Fruit fly (Drosophila melanogaster) whole organism, embryonic: ENCODE data around the gene Osi18.

Source experiments
- Abd-B ChIP-seq: fragments of 200-800 bp; sonication (Bioruptor generic); optimal IDR thresholded peaks from 2 replicates; lab custom pipeline; 2018; ENCODE audit warnings: missing biosample characterization, mild to moderate bottlenecking, missing genetic modification characterization, moderate library complexity
- Adf1 ChIP-seq: fragments of 200-800 bp; sonication (Bioruptor generic); IDR thresholded peaks from 2 replicates; pipeline ENCODE4 v1.3.6; 2022; ENCODE audit warnings: missing biosample characterization, missing genetic modification characterization
- BEAF-32 ChIP-seq: fragments of 200-800 bp; sonication (Bioruptor generic); optimal IDR thresholded peaks from 3 replicates; lab custom pipeline; 2017; ENCODE audit warnings: missing biosample characterization, missing genetic modification characterization, mild to moderate bottlenecking, moderate library complexity, missing genetic modification reagents
- Bgb ChIP-seq: fragments of 200-800 bp; sonication (Bioruptor generic); IDR thresholded peaks from 2 replicates; pipeline ENCODE4 v1.3.6; 2022; ENCODE audit warnings: missing biosample characterization, missing genetic modification characterization; ENCODE audit not compliant: partially characterized antibody
- CG1529 ChIP-seq: fragments of 200-800 bp; sonication (Bioruptor generic); optimal IDR thresholded peaks from 3 replicates; lab custom pipeline; 2018; ENCODE audit warnings: missing biosample characterization, missing genetic modification characterization
- CG16813 ChIP-seq: fragments of 200-800 bp; sonication (Bioruptor generic); IDR thresholded peaks from 3 replicates; pipeline ENCODE4 v1.3.6; 2022; ENCODE audit warnings: missing biosample characterization, missing genetic modification characterization; ENCODE audit not compliant: partially characterized antibody
- CG1832 ChIP-seq: fragments of 200-800 bp; sonication (Bioruptor generic); optimal IDR thresholded peaks from 2 replicates; lab custom pipeline; 2017; ENCODE audit warnings: missing biosample characterization, mild to moderate bottlenecking, missing genetic modification characterization, inconsistent platforms
- CG2116 ChIP-seq: fragments of 200-800 bp; sonication (Bioruptor generic); optimal IDR thresholded peaks from 3 replicates; lab custom pipeline; 2018; ENCODE audit warnings: missing biosample characterization, mild to moderate bottlenecking, missing genetic modification characterization
- CG2199 ChIP-seq: fragments of 200-800 bp; sonication (Bioruptor generic); IDR thresholded peaks from 3 replicates; pipeline ENCODE4 v1.3.6; 2022; ENCODE audit warnings: missing biosample characterization, missing genetic modification characterization
- CG2712 ChIP-seq: fragments of 200-800 bp; optimal IDR thresholded peaks from 3 replicates; lab custom pipeline; 2019; ENCODE audit warnings: missing biosample characterization, mild to moderate bottlenecking, missing genetic modification characterization, moderate library complexity
- CG30020 ChIP-seq: fragments of 200-800 bp; optimal IDR thresholded peaks from 2 replicates; lab custom pipeline; 2019; ENCODE audit warnings: missing biosample characterization, mild to moderate bottlenecking, missing genetic modification characterization, moderate library complexity
- CG31441 ChIP-seq: fragments of 200-800 bp; sonication (Bioruptor generic); IDR thresholded peaks from 2 replicates; pipeline ENCODE4 v1.3.6; 2022; ENCODE audit warnings: missing biosample characterization, missing genetic modification characterization
- CG4282 ChIP-seq: fragments of 200-800 bp; sonication (Bioruptor generic); optimal IDR thresholded peaks from 2 replicates; lab custom pipeline; 2016; ENCODE audit warnings: missing biosample characterization, missing genetic modification characterization
- CG7357 ChIP-seq: fragments of 200-800 bp; sonication (Bioruptor generic); IDR thresholded peaks from 3 replicates; pipeline ENCODE4 v1.3.6; 2022; ENCODE audit warnings: missing biosample characterization, missing genetic modification characterization
- CG8290 ChIP-seq, 3 experiments: fragments of 200-800 bp; sonication (Bioruptor generic); optimal IDR thresholded peaks; 2 replicates each; lab custom pipeline; 2016 to 2019; ENCODE audit warnings: missing biosample characterization in 3 of 3, missing genetic modification characterization in 3 of 3, mild to moderate bottlenecking in 2 of 3, moderate library complexity in 1 of 3
- CG8359 ChIP-seq: fragments of 200-800 bp; sonication (Bioruptor generic); optimal IDR thresholded peaks from 2 replicates; lab custom pipeline; 2017; ENCODE audit warnings: missing biosample characterization, mild to moderate bottlenecking, missing genetic modification characterization, borderline replicate concordance
- CG8944 ChIP-seq: fragments of 200-800 bp; sonication (Bioruptor generic); optimal IDR thresholded peaks from 3 replicates; lab custom pipeline; 2016; ENCODE audit warnings: missing biosample characterization, missing genetic modification characterization
- CoRest ChIP-seq: fragments of 200-800 bp; sonication (Bioruptor generic); optimal IDR thresholded peaks from 3 replicates; lab custom pipeline; 2018; ENCODE audit warnings: missing biosample characterization, mild to moderate bottlenecking, missing genetic modification characterization, moderate library complexity
- Dll ChIP-seq: fragments of 200-800 bp; sonication (Bioruptor generic); IDR thresholded peaks from 4 replicates; pipeline ENCODE4 v1.3.6; 2022; ENCODE audit warnings: missing biosample characterization, missing genetic modification characterization; ENCODE audit not compliant: partially characterized antibody
- Dref ChIP-seq: fragments of 200-800 bp; sonication (Bioruptor generic); IDR thresholded peaks from 2 replicates; pipeline ENCODE4 v1.3.6; 2022; ENCODE audit warnings: missing biosample characterization, missing genetic modification characterization
- Ets65A ChIP-seq: fragments of 200-800 bp; sonication (Bioruptor generic); peaks from one replicate; lab custom pipeline; 2016; ENCODE audit warnings: missing biosample characterization, missing genetic modification characterization
- Ets97D ChIP-seq: fragments of 200-800 bp; sonication (Bioruptor generic); optimal IDR thresholded peaks from 3 replicates; lab custom pipeline; 2016; ENCODE audit warnings: missing biosample characterization, missing genetic modification characterization
- H15 ChIP-seq: fragments of 200-800 bp; sonication (Bioruptor generic); IDR thresholded peaks from 3 replicates; pipeline ENCODE4 v1.3.6; 2022; ENCODE audit warnings: missing biosample characterization, missing genetic modification characterization
- Lhr ChIP-seq: fragments of 200-800 bp; sonication (Bioruptor generic); optimal IDR thresholded peaks from 3 replicates; lab custom pipeline; 2017; ENCODE audit warnings: mild to moderate bottlenecking, missing biosample characterization, missing genetic modification reagents, missing genetic modification characterization
- Med ChIP-seq: fragments of 200-800 bp; sonication (Bioruptor generic); peaks from one replicate; lab custom pipeline; 2016; ENCODE audit warnings: missing biosample characterization, missing genetic modification characterization, mild to moderate bottlenecking, inconsistent platforms, moderate library complexity
- Scr ChIP-seq: fragments of 200-800 bp; sonication (Bioruptor generic); IDR thresholded peaks from 2 replicates; pipeline ENCODE4 v1.3.6; 2022; ENCODE audit warnings: missing biosample characterization, missing genetic modification characterization; ENCODE audit not compliant: partially characterized antibody
- Stat92E ChIP-seq, 3 experiments: fragments of >200 bp in 2 of 3; fragments of 200-800 bp in 1 of 3; sonication (Bioruptor generic) in 1 of 3; optimal IDR thresholded peaks; 2 replicates each; lab custom pipeline; 2017 to 2019; ENCODE audit warnings: missing biosample characterization in 3 of 3, missing genetic modification characterization in 3 of 3, mild to moderate bottlenecking in 1 of 3, moderate library complexity in 1 of 3
- bbx ChIP-seq: fragments of 200-800 bp; sonication (Bioruptor generic); IDR thresholded peaks from 2 replicates; pipeline ENCODE4 v1.3.6; 2022; ENCODE audit warnings: missing biosample characterization, missing genetic modification characterization; ENCODE audit not compliant: partially characterized antibody
- ci ChIP-seq: fragments of 200-800 bp; sonication (Bioruptor generic); IDR thresholded peaks from 3 replicates; pipeline ENCODE4 v1.3.6; 2022; ENCODE audit warnings: missing biosample characterization, missing genetic modification characterization
- crol ChIP-seq: fragments of 200-800 bp; sonication (Bioruptor generic); IDR thresholded peaks from 2 replicates; pipeline ENCODE4 v1.3.6; 2022; ENCODE audit warnings: missing biosample characterization, missing genetic modification characterization
- gcm2 ChIP-seq: fragments of 200-800 bp; sonication (Bioruptor generic); optimal IDR thresholded peaks from 2 replicates; lab custom pipeline; 2016; ENCODE audit warnings: missing biosample characterization, missing genetic modification characterization
- gem ChIP-seq: fragments of 200-800 bp; sonication (Bioruptor generic); optimal IDR thresholded peaks from 2 replicates; lab custom pipeline; 2019; ENCODE audit warnings: missing biosample characterization, mild to moderate bottlenecking, missing genetic modification characterization, moderate library complexity
- inv ChIP-seq: fragments of 200-800 bp; sonication (Bioruptor generic); IDR thresholded peaks from 2 replicates; pipeline ENCODE4 v1.3.6; 2022; ENCODE audit warnings: missing biosample characterization, missing genetic modification characterization; ENCODE audit not compliant: partially characterized antibody
- jumu ChIP-seq: fragments of 200-800 bp; sonication (Bioruptor generic); optimal IDR thresholded peaks from 3 replicates; lab custom pipeline; 2016; ENCODE audit warnings: missing biosample characterization, missing genetic modification characterization
- knrl ChIP-seq: fragments of 200-800 bp; sonication (Bioruptor generic); IDR thresholded peaks from 3 replicates; pipeline ENCODE4 v1.3.6; 2022; ENCODE audit warnings: missing biosample characterization, missing genetic modification characterization; ENCODE audit not compliant: partially characterized antibody
- lola ChIP-seq, 3 experiments: fragments of >200 bp in 2 of 3; fragments of 200-800 bp in 1 of 3; sonication (Bioruptor generic) in 1 of 3; optimal IDR thresholded peaks; 2 replicates each; lab custom pipeline; 2017 to 2019; ENCODE audit warnings: missing biosample characterization in 3 of 3, missing genetic modification characterization in 3 of 3, mild to moderate bottlenecking in 1 of 3, moderate library complexity in 1 of 3
- nmo ChIP-seq: fragments of 200-800 bp; sonication (Bioruptor generic); optimal IDR thresholded peaks from 2 replicates; lab custom pipeline; 2018; ENCODE audit warnings: missing biosample characterization, mild to moderate bottlenecking, missing genetic modification characterization, moderate library complexity
- prd ChIP-seq, 3 experiments: fragments of >200 bp in 2 of 3; fragments of 200-800 bp in 1 of 3; sonication (Bioruptor generic) in 1 of 3; optimal IDR thresholded peaks in 2 of 3; IDR thresholded peaks in 1 of 3; 2 replicates in 2 of 3; 3 replicates in 1 of 3; pipeline versions ENCODE4 v1.3.6 to Lab custom; 2017 to 2022; ENCODE audit warnings: missing biosample characterization in 1 of 3, missing genetic modification characterization in 1 of 3
- psq ChIP-seq: fragments of 200-800 bp; sonication (Bioruptor generic); optimal IDR thresholded peaks from 2 replicates; lab custom pipeline; 2017; ENCODE audit warnings: missing biosample characterization, missing genetic modification characterization
- pzg ChIP-seq: fragments of 200-800 bp; sonication (Bioruptor generic); optimal IDR thresholded peaks from 3 replicates; lab custom pipeline; 2018; ENCODE audit warnings: missing biosample characterization, mild to moderate bottlenecking, missing genetic modification characterization, moderate library complexity
- row ChIP-seq: fragments of 200-800 bp; sonication (Bioruptor generic); IDR thresholded peaks from 3 replicates; pipeline ENCODE4 v1.3.6; 2022; ENCODE audit warnings: missing biosample characterization, missing genetic modification characterization
- sens ChIP-seq: fragments of 200-800 bp; sonication (Bioruptor generic); peaks from one replicate; lab custom pipeline; 2016; ENCODE audit warnings: missing biosample characterization, missing genetic modification characterization
- stwl ChIP-seq: fragments of 200-800 bp; sonication (Bioruptor generic); optimal IDR thresholded peaks from 3 replicates; lab custom pipeline; 2018; ENCODE audit warnings: missing biosample characterization, mild to moderate bottlenecking, missing genetic modification characterization, moderate library complexity
- unc-4 ChIP-seq: fragments of 200-800 bp; sonication (Bioruptor generic); IDR thresholded peaks from 2 replicates; pipeline ENCODE4 v1.3.6; 2022; ENCODE audit warnings: missing biosample characterization, missing genetic modification characterization; ENCODE audit not compliant: partially characterized antibody
- vnd ChIP-seq: fragments of 200-800 bp; sonication (Bioruptor generic); IDR thresholded peaks from 3 replicates; pipeline ENCODE4 v1.3.6; 2022; ENCODE audit warnings: missing biosample characterization, missing genetic modification characterization; ENCODE audit not compliant: partially characterized antibody
- wdn ChIP-seq: fragments of 200-800 bp; sonication (Bioruptor generic); IDR thresholded peaks from 2 replicates; pipeline ENCODE4 v1.3.6; 2022; ENCODE audit warnings: missing biosample characterization, missing genetic modification characterization
- zen2 ChIP-seq: fragments of 200-800 bp; sonication (Bioruptor generic); IDR thresholded peaks from 3 replicates; pipeline ENCODE4 v1.3.6; 2022; ENCODE audit warnings: missing biosample characterization, missing genetic modification characterization; ENCODE audit not compliant: partially characterized antibody
- zfh1 ChIP-seq: fragments of 200-800 bp; sonication (Bioruptor generic); IDR thresholded peaks from 3 replicates; pipeline ENCODE4 v1.3.6; 2022; ENCODE audit warnings: missing biosample characterization, missing genetic modification characterization

Gene Osi18

dm6 chr3R:6350755-6351154, 20.7 kb downstream of the Osi18 start, which contains the start of gene Pak (continued):
- peak; percentile 58 for TF ChIP-seq Ets97D (GFP tag; lab: Kevin White, UChicago)
- TF ChIP-seq zfh1 (GFP tag; lab: Robert Waterston, UW), result no peak
- peak; percentile 95 for TF ChIP-seq CG16813
- TF ChIP-seq CG8359 (GFP tag; lab: Kevin White, UChicago), result no peak
- TF ChIP-seq psq, result no peak
- TF ChIP-seq BEAF-32, result peak; percentile 95
- no peak for TF ChIP-seq CG2199 (GFP tag; lab: Robert Waterston, UW)
- TF ChIP-seq CG30020 (tag; lab: Kevin White, UChicago), result peak; percentile 57
- peak; percentile 95 for TF ChIP-seq vnd (GFP tag; lab: Robert Waterston, UW)
- peak; percentile 16 for TF ChIP-seq CG1529
- no peak for TF ChIP-seq CG4282 (GFP tag; lab: Kevin White, UChicago)
- TF ChIP-seq CG7357 (GFP tag; lab: Robert Waterston, UW), result no peak
- TF ChIP-seq sens (GFP tag; lab: Kevin White, UChicago), result peak; percentile 80
- TF ChIP-seq CoRest (tag; lab: Kevin White, UChicago), result peak; percentile 55
- TF ChIP-seq CG31441 (GFP tag; lab: Robert Waterston, UW), result peak; percentile 45; the same call in 1 of the 2 replicates
- TF ChIP-seq Stat92E (GFP tag; optimal IDR thresholded peaks at IDR 0.05; lab: Kevin White, UChicago), result no peak
- peak; percentile 90 for TF ChIP-seq zen2
- TF ChIP-seq knrl (GFP tag; lab: Robert Waterston, UW), result peak; percentile 95
- peak; percentile 77 for TF ChIP-seq pzg (GFP tag; lab: Kevin White, UChicago)
- peak; percentile 12 for TF ChIP-seq Abd-B (GFP tag; lab: Kevin White, UChicago)
- no peak for TF ChIP-seq crol (GFP tag; lab: Robert Waterston, UW)
- TF ChIP-seq H15 (GFP tag; lab: Robert Waterston, UW), result no peak
- peak; percentile 93 for TF ChIP-seq Dref (GFP tag; lab: Robert Waterston, UW)
- TF ChIP-seq CG1832 (GFP tag; lab: Kevin White, UChicago), result no peak
- TF ChIP-seq Bgb (GFP tag; lab: Robert Waterston, UW), result peak; percentile 96
- TF ChIP-seq Ets65A (GFP tag; lab: Kevin White, UChicago), result no peak
- TF ChIP-seq CG2712 (tag; lab: Kevin White, UChicago), result peak; percentile 36
- peak; percentile 32 for TF ChIP-seq nmo (GFP tag; lab: Kevin White, UChicago)
- peak; percentile 93 for TF ChIP-seq Scr (GFP tag; lab: Robert Waterston, UW)
- peak; percentile 94 for TF ChIP-seq unc-4
- TF ChIP-seq jumu (GFP tag; lab: Kevin White, UChicago), result peak; percentile 1
- peak; percentile 56 for TF ChIP-seq CG2116
- peak; percentile 70 for TF ChIP-seq stwl
- TF ChIP-seq Adf1 (GFP tag; lab: Robert Waterston, UW), result peak; percentile 39; the same call in 1 of the 2 replicates
- TF ChIP-seq inv (GFP tag; lab: Robert Waterston, UW), result peak; percentile 92
- TF ChIP-seq Dll (GFP tag; lab: Robert Waterston, UW), result peak; percentile 94
- 0 out of 3 replicates have a peak, but pooled peaks have one; percentile 20 for TF ChIP-seq ci (GFP tag; lab: Robert Waterston, UW)
- TF ChIP-seq Lhr (GFP tag; lab: Kevin White, UChicago), result peak; percentile 48
- TF ChIP-seq lola (GFP tag; optimal IDR thresholded peaks at IDR 0.05; lab: Kevin White, UChicago), result no peak
- TF ChIP-seq Med (GFP tag; lab: Kevin White, UChicago), result peak; percentile 59
- TF ChIP-seq CG8290 (GFP tag; optimal IDR thresholded peaks at IDR 0.05; lab: Kevin White, UChicago), result peak; percentile 43
- TF ChIP-seq CG8290 (tag; optimal IDR thresholded peaks at IDR 0.05; lab: Kevin White, UChicago), result peak in 1 of 2 experiments; percentile 56
- peak; percentile 93 for TF ChIP-seq bbx (GFP tag; lab: Robert Waterston, UW)
- TF ChIP-seq row, result peak; percentile 74
- TF ChIP-seq gcm2, result no peak
- no peak for TF ChIP-seq CG8944 (GFP tag; lab: Kevin White, UChicago)
- no peak for TF ChIP-seq prd (optimal IDR thresholded peaks at IDR 0.05; lab: Kevin White, UChicago)
- no peak for TF ChIP-seq prd (GFP tag; IDR thresholded peaks at IDR 0.05; lab: Robert Waterston, UW)
- no peak for TF ChIP-seq wdn (GFP tag; lab: Robert Waterston, UW)
- TF ChIP-seq gem (tag; lab: Kevin White, UChicago), result peak; percentile 46
